Worm (Caenorhabditis elegans) whole organism, L2 larva: ENCODE measurements around the gene Y41D4B.4.

Experiments
- ZK546.5 ChIP-seq: sonication (generic microtip); optimal IDR thresholded peaks from 2 replicates; lab custom pipeline; 2017; ENCODE audit warnings: missing biosample characterization, missing genetic modification characterization
- aly-2 ChIP-seq: fragments of 150-350 bp; optimal IDR thresholded peaks from 2 replicates; lab custom pipeline; 2014; ENCODE audit warnings: missing biosample characterization, missing genetic modification characterization
- ama-1 ChIP-seq: fragments of 150-350 bp; optimal IDR thresholded peaks from 2 replicates; lab custom pipeline; 2018; ENCODE audit warnings: inconsistent platforms
- egl-27 ChIP-seq: sonication (generic microtip); optimal IDR thresholded peaks from 3 replicates; lab custom pipeline; 2017; ENCODE audit warnings: missing biosample characterization, missing genetic modification reagents, missing genetic modification characterization
- lsy-2 ChIP-seq, 2 experiments: fragments of 150-350 bp in 1 of 2; sonication (generic microtip) in 1 of 2; optimal IDR thresholded peaks; 2 replicates each; lab custom pipeline; 2014 to 2017; ENCODE audit warnings: missing biosample characterization in 2 of 2, missing genetic modification characterization in 2 of 2
- nhr-10 ChIP-seq: sonication (generic microtip); optimal IDR thresholded peaks from 2 replicates; lab custom pipeline; 2017; ENCODE audit warnings: missing biosample characterization, missing genetic modification characterization
- nhr-77 ChIP-seq: fragments of 150-350 bp; optimal IDR thresholded peaks from 2 replicates; lab custom pipeline; 2014; ENCODE audit warnings: missing biosample characterization, missing genetic modification characterization

- TF ChIP-seq egl-27 (no peak), ZK546.5 (tag; lab: Kevin White, UChicago) (no peak), ama-1 (lab: Kevin White, UChicago) (no peak), nhr-77 (tag; lab: Kevin White, UChicago) (no peak), lsy-2 (tag; optimal IDR thresholded peaks at IDR 0.05; lab: Kevin White, UChicago) (no peak), aly-2 (tag; lab: Kevin White, UChicago) (no peak), nhr-10 (tag; lab: Kevin White, UChicago) (no peak)
Measured at ce11 chrIV:1631651-1632050, 28.3 kb upstream of the Y41D4B.4 start, which contains the start of gene cpg-24.
